Worm (Caenorhabditis elegans) whole organism, L4 larva: ENCODE measurements around the gene ZK402.2.
"Not testable (repeated sequence)": the region's sequence is repeated elsewhere in the genome, so short reads cannot be mapped to it uniquely, and the experiment has no call there.

Experiments
- F44E2.7 ChIP-seq: fragments of 200-800 bp; sonication (Bioruptor generic); IDR thresholded peaks from 2 replicates; pipeline ENCODE4 v2.1.2; 2022; ENCODE audit warnings: missing genetic modification characterization, missing compliant biosample characterization
- R02D3.7 ChIP-seq: fragments of 150-350 bp; sonication (generic microtip); optimal IDR thresholded peaks from 3 replicates; lab custom pipeline; 2014; ENCODE audit warnings: missing biosample characterization, missing genetic modification characterization
- T26A8.4 ChIP-seq: fragments of 200-800 bp; sonication (Bioruptor generic); IDR thresholded peaks from 2 replicates; pipeline ENCODE4 v1.3.6; 2022; ENCODE audit warnings: missing genetic modification characterization, missing compliant biosample characterization
- Y105C5A.15 ChIP-seq: fragments of 200-800 bp; sonication (Bioruptor generic); IDR thresholded peaks from 2 replicates; pipeline ENCODE4 v1.3.6; 2022; ENCODE audit warnings: missing genetic modification characterization, missing compliant biosample characterization
- Y75B8A.6 ChIP-seq: fragments of 200-800 bp; sonication (Bioruptor generic); IDR thresholded peaks from 2 replicates; pipeline ENCODE4 v1.3.6; 2022; ENCODE audit warnings: missing genetic modification reagents, missing genetic modification characterization, missing compliant biosample characterization
- aly-2 ChIP-seq: sonication (generic microtip); optimal IDR thresholded peaks from 2 replicates; lab custom pipeline; 2018; ENCODE audit warnings: missing biosample characterization, missing genetic modification characterization
- ceh-32 ChIP-seq: sonication (generic microtip); optimal IDR thresholded peaks from 2 replicates; lab custom pipeline; 2016; ENCODE audit warnings: mild to moderate bottlenecking, missing genetic modification characterization, missing compliant biosample characterization; ENCODE audit not compliant: poor library complexity
- ceh-62 ChIP-seq: sonication (generic microtip); optimal IDR thresholded peaks from 2 replicates; lab custom pipeline; 2017; ENCODE audit warnings: missing biosample characterization, missing genetic modification characterization
- ctbp-1 ChIP-seq: fragments of 200-800 bp; sonication (Bioruptor generic); IDR thresholded peaks from 2 replicates; pipeline ENCODE4 v1.3.6; 2022; ENCODE audit warnings: missing genetic modification reagents, missing genetic modification characterization, missing compliant biosample characterization
- daf-16 ChIP-seq, 3 experiments: sonication (generic microtip); optimal IDR thresholded peaks; 2 replicates each; lab custom pipeline; 2016 to 2017; ENCODE audit warnings: missing genetic modification characterization in 3 of 3, missing genetic modification reagents in 3 of 3, mild to moderate bottlenecking in 2 of 3, missing compliant biosample characterization in 2 of 3, missing biosample characterization in 1 of 3, moderate library complexity in 1 of 3
- daf-19 ChIP-seq: fragments of 200-800 bp; sonication (Bioruptor generic); conservative IDR thresholded peaks from 2 replicates; pipeline ENCODE4 v1.3.6; 2022; ENCODE audit warnings: missing genetic modification characterization, missing compliant biosample characterization
- dmd-6 ChIP-seq: fragments of 200-800 bp; sonication (Bioruptor generic); IDR thresholded peaks from 2 replicates; pipeline ENCODE4 v1.3.6; 2022; ENCODE audit warnings: missing genetic modification reagents, missing genetic modification characterization, missing compliant biosample characterization
- dmd-8 ChIP-seq: fragments of 200-800 bp; sonication (Bioruptor generic); IDR thresholded peaks from 2 replicates; pipeline ENCODE4 v1.3.6; 2022; ENCODE audit warnings: missing genetic modification characterization, missing compliant biosample characterization
- duxl-1 ChIP-seq: sonication (generic microtip); optimal IDR thresholded peaks from 2 replicates; lab custom pipeline; 2016; ENCODE audit warnings: mild to moderate bottlenecking, missing genetic modification characterization, moderate library complexity, missing compliant biosample characterization; ENCODE audit not compliant: poor library complexity
- dve-1 ChIP-seq: sonication (generic microtip); optimal IDR thresholded peaks from 2 replicates; lab custom pipeline; 2017; ENCODE audit warnings: antibody characterized with exemption, mild to moderate bottlenecking, missing genetic modification characterization, missing compliant biosample characterization; ENCODE audit not compliant: insufficient read depth
- egl-27 ChIP-seq: sonication (generic microtip); optimal IDR thresholded peaks from 3 replicates; lab custom pipeline; 2017; ENCODE audit warnings: missing biosample characterization, missing genetic modification reagents, missing genetic modification characterization
- egl-43 ChIP-seq: fragments of 200-800 bp; sonication (Bioruptor generic); IDR thresholded peaks from 2 replicates; pipeline ENCODE4 v1.3.6; 2022; ENCODE audit warnings: missing genetic modification reagents, missing genetic modification characterization, missing compliant biosample characterization
- fkh-10 ChIP-seq: fragments of 150-350 bp; optimal IDR thresholded peaks from 2 replicates; lab custom pipeline; 2014; ENCODE audit warnings: missing biosample characterization, missing genetic modification reagents, missing genetic modification characterization
- hif-1 ChIP-seq, 2 experiments: sonication (generic microtip); optimal IDR thresholded peaks; 2 replicates each; lab custom pipeline; 2016 to 2017; ENCODE audit warnings: missing compliant biosample characterization in 2 of 2, missing genetic modification characterization in 2 of 2, missing genetic modification reagents in 2 of 2, missing genotype in 2 of 2, mild to moderate bottlenecking in 1 of 2
- hlh-11 ChIP-seq: fragments of 200-800 bp; sonication (Bioruptor generic); optimal IDR thresholded peaks from 2 replicates; lab custom pipeline; 2018; ENCODE audit warnings: mild to moderate bottlenecking, missing genetic modification characterization, missing compliant biosample characterization
- hlh-30 ChIP-seq: sonication (generic microtip); optimal IDR thresholded peaks from 2 replicates; lab custom pipeline; 2017; ENCODE audit warnings: antibody characterized with exemption, mild to moderate bottlenecking, missing genetic modification characterization, missing compliant biosample characterization; ENCODE audit not compliant: insufficient read depth
- hmg-1.1 ChIP-seq: fragments of 200-800 bp; sonication (Bioruptor generic); IDR thresholded peaks from 2 replicates; pipeline ENCODE4 v1.3.6; 2022; ENCODE audit warnings: missing genetic modification reagents, missing genetic modification characterization, missing compliant biosample characterization
- lin-38 ChIP-seq: fragments of 200-800 bp; sonication (Bioruptor generic); IDR thresholded peaks from 2 replicates; pipeline ENCODE4 v1.3.6; 2022; ENCODE audit warnings: missing genetic modification reagents, missing genetic modification characterization, missing compliant biosample characterization
- madf-9 ChIP-seq: fragments of 200-800 bp; sonication (Bioruptor generic); conservative IDR thresholded peaks from 2 replicates; pipeline ENCODE4 v1.3.6; 2022; ENCODE audit warnings: missing genetic modification reagents, missing genetic modification characterization, missing compliant biosample characterization
- mep-1 ChIP-seq: fragments of 150-350 bp; sonication (generic microtip); optimal IDR thresholded peaks from 3 replicates; lab custom pipeline; 2014; ENCODE audit warnings: missing biosample characterization, missing genetic modification characterization
- mes-2 ChIP-seq: sonication (generic microtip); optimal IDR thresholded peaks from 2 replicates; lab custom pipeline; 2016; ENCODE audit warnings: missing genotype, mild to moderate bottlenecking, missing genetic modification characterization, missing compliant biosample characterization; ENCODE audit not compliant: poor library complexity, severe bottlenecking
- mxl-3 ChIP-seq: fragments of 200-800 bp; sonication (Bioruptor generic); optimal IDR thresholded peaks from 2 replicates; lab custom pipeline; 2018; ENCODE audit warnings: mild to moderate bottlenecking, missing genetic modification characterization, missing compliant biosample characterization
- nhr-111 ChIP-seq: fragments of 200-800 bp; sonication (Bioruptor generic); optimal IDR thresholded peaks from 2 replicates; lab custom pipeline; 2018; ENCODE audit warnings: mild to moderate bottlenecking, missing genetic modification characterization, missing compliant biosample characterization
- nhr-28 ChIP-seq: fragments of 150-350 bp; optimal IDR thresholded peaks from 2 replicates; lab custom pipeline; 2014; ENCODE audit warnings: missing biosample characterization, missing genetic modification characterization
- nhr-76 ChIP-seq: fragments of 150-350 bp; optimal IDR thresholded peaks from 2 replicates; lab custom pipeline; 2014; ENCODE audit warnings: missing biosample characterization, missing genetic modification characterization
- pha-4 ChIP-seq, 2 experiments: fragments of 150-350 bp in 1 of 2; fragments of 200-800 bp in 1 of 2; sonication (Bioruptor generic) in 1 of 2; IDR thresholded peaks in 1 of 2; optimal IDR thresholded peaks in 1 of 2; 2 replicates each; pipeline versions ENCODE4 v1.3.6 to Lab custom; 2014 to 2022; ENCODE audit warnings: missing genetic modification characterization in 2 of 2, missing genetic modification reagents in 2 of 2, missing biosample characterization in 1 of 2, missing compliant biosample characterization in 1 of 2
- saeg-2 ChIP-seq: fragments of 200-800 bp; sonication (Bioruptor generic); IDR thresholded peaks from 2 replicates; pipeline ENCODE4 v1.3.6; 2022; ENCODE audit warnings: missing genetic modification reagents, missing genetic modification characterization, missing compliant biosample characterization
- skn-1 ChIP-seq: fragments of 150-350 bp; optimal IDR thresholded peaks from 2 replicates; lab custom pipeline; 2014; ENCODE audit warnings: missing biosample characterization, missing genetic modification characterization
- tra-1 ChIP-seq: fragments of 200-800 bp; sonication (Bioruptor generic); IDR thresholded peaks from 2 replicates; pipeline ENCODE4 v1.3.6; 2022; ENCODE audit warnings: missing genetic modification reagents, missing genetic modification characterization, missing compliant biosample characterization
- unc-62 ChIP-seq, 3 experiments: fragments of 150-350 bp in 1 of 3; sonication (generic microtip); optimal IDR thresholded peaks in 2 of 3; peaks in 1 of 3; 1 replicate in 1 of 3; 2 replicates in 2 of 3; lab custom pipeline; 2014 to 2017; ENCODE audit warnings: missing biosample characterization in 3 of 3, missing genetic modification characterization in 3 of 3, missing genetic modification reagents in 3 of 3, missing genotype in 1 of 3
- zip-2 ChIP-seq: fragments of 150-350 bp; optimal IDR thresholded peaks from 2 replicates; lab custom pipeline; 2014; ENCODE audit warnings: missing biosample characterization, missing genetic modification characterization
- ztf-7 ChIP-seq: fragments of 150-350 bp; optimal IDR thresholded peaks from 2 replicates; lab custom pipeline; 2014; ENCODE audit warnings: missing biosample characterization, missing genetic modification characterization

Gene ZK402.2

ce11 chrX:1420524-1420923, 17.0 kb downstream of the ZK402.2 start:
- TF ChIP-seq Y75B8A.6 = no peak
- TF ChIP-seq dve-1 (tag; lab: Kevin White, UChicago) = peak; percentile 28
- TF ChIP-seq lin-38 (GFP tag; lab: Robert Waterston, UW) = peak; percentile 55
- TF ChIP-seq daf-16 (GFP tag; optimal IDR thresholded peaks at IDR 0.05; lab: Kevin White, UChicago) = no peak
- peak; percentile 3 for TF ChIP-seq daf-16 (tag; optimal IDR thresholded peaks at IDR 0.05; lab: Kevin White, UChicago)

DNA sequence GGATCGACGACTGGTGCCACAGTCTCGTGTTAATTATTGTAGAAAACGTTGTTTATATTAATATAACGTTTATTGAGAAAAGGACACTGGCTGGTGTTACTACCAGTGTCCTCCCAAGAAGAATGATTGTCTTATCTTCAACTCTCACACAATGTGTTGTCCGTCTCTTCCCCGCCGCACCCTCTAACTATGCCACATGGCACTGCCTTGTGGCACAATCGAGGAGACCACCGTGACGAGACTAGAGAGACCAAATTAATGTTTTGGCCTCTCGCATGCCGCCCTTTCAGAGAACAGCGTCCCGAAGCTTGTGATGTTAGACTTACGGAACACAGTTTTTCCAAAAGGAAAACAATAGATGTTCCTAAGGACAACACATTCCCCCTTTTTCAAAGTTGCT, 18.7 kb downstream of the ZK402.2 start:
- not testable (repeated sequence) for TF ChIP-seq daf-16 (GFP tag; optimal IDR thresholded peaks at IDR 0.05; lab: Kevin White, UChicago)
- peak; percentile 17 for TF ChIP-seq daf-16 (tag; optimal IDR thresholded peaks at IDR 0.05; lab: Kevin White, UChicago)
- peak; percentile 27; the same call in 1 of the 2 replicates for TF ChIP-seq lin-38 (GFP tag; lab: Robert Waterston, UW)
- peak; percentile 32 for TF ChIP-seq hlh-30
- peak; percentile 21 for TF ChIP-seq nhr-28 (tag; lab: Kevin White, UChicago)
- 0 out of 2 replicates have a peak, but pooled peaks have one; percentile 50 for TF ChIP-seq tra-1
- 0 out of 2 replicates have a peak, but pooled peaks have one; percentile 19 for TF ChIP-seq hmg-1.1
- TF ChIP-seq hlh-11 (tag; lab: Kevin White, UChicago) = peak; percentile 30
- TF ChIP-seq mxl-3 (GFP tag; lab: Kevin White, UChicago) = peak; percentile 49
- peak; percentile 50 for TF ChIP-seq dmd-6 (GFP tag; lab: Robert Waterston, UW)

ce11 chrX:1424509-1424908, 21.0 kb downstream of the ZK402.2 start, which contains the start of gene F19G12.3:
Gene F19G12.3 (plus strand): TSS chrX:1424809.
- TF ChIP-seq T26A8.4 (GFP tag; lab: Robert Waterston, UW) = no peak
- TF ChIP-seq egl-27 (tag; lab: Kevin White, UChicago) = no peak
- TF ChIP-seq unc-62 (GFP tag; optimal IDR thresholded peaks at IDR 0.05 in 1 of 2; lab: Kevin White, UChicago) = peak in 1 of 2 experiments; percentile 87
- no peak for TF ChIP-seq unc-62 (tag; optimal IDR thresholded peaks at IDR 0.05; lab: Kevin White, UChicago)
- TF ChIP-seq zip-2 = no peak
- no peak for TF ChIP-seq pha-4 (GFP tag; IDR thresholded peaks at IDR 0.05; lab: Robert Waterston, UW)
- TF ChIP-seq pha-4 (tag; optimal IDR thresholded peaks at IDR 0.05; lab: Kevin White, UChicago) = no peak

ce11 chrX:1426425-1426824, 22.9 kb downstream of the ZK402.2 start, which contains the start of gene F19G12.11:
Gene F19G12.11 (minus strand): TSS chrX:1426525.
- no peak for TF ChIP-seq ztf-7 (tag; lab: Kevin White, UChicago)
- no peak for TF ChIP-seq skn-1
- TF ChIP-seq R02D3.7 (tag; lab: Kevin White, UChicago) = no peak
- TF ChIP-seq daf-16 (GFP tag; optimal IDR thresholded peaks at IDR 0.05; lab: Kevin White, UChicago) = no peak
- no peak for TF ChIP-seq daf-16 (tag; optimal IDR thresholded peaks at IDR 0.05; lab: Kevin White, UChicago)
- no peak for TF ChIP-seq ceh-32
- no peak for TF ChIP-seq ceh-62 (tag; lab: Kevin White, UChicago)
- TF ChIP-seq unc-62 (GFP tag; optimal IDR thresholded peaks at IDR 0.05 in 1 of 2; lab: Kevin White, UChicago) = no peak
- TF ChIP-seq unc-62 (tag; optimal IDR thresholded peaks at IDR 0.05; lab: Kevin White, UChicago) = no peak
- no peak for TF ChIP-seq nhr-111
- no peak for TF ChIP-seq ctbp-1 (GFP tag; lab: Robert Waterston, UW)
- no peak for TF ChIP-seq egl-43 (GFP tag; lab: Robert Waterston, UW)

DNA sequence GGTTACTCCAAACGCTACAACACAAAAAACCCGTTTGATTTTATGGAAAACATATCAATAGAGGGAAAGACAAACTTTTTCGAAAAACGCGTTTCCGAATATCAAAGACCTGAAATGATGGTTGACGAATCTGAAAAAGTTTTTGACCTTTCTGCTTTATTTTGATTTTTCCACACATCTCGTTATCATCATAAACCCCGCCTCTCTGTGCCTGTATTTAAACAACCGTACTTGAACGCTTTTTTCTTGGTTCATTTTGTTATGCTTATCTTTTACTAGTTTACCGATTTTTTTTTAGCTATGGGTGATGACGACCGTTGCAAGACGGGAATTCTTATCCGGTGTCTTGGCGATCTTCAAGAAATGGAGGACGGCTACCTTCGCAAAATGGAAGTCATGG, 27.2 kb downstream of the ZK402.2 start, which contains the start of gene F19G12.1:
Gene F19G12.1, plus strand, starts transcription at position 301 of the 400 bp plus-strand sequence.
- TF ChIP-seq nhr-76 (tag; lab: Kevin White, UChicago); pha-4 (GFP tag; IDR thresholded peaks at IDR 0.05; lab: Robert Waterston, UW); pha-4 (tag; optimal IDR thresholded peaks at IDR 0.05; lab: Kevin White, UChicago); F44E2.7 (GFP tag; lab: Robert Waterston, UW): not testable (repeated sequence)
- TF ChIP-seq, all 104 proteins: peak for 0; not testable (repeated sequence) for 104

DNA sequence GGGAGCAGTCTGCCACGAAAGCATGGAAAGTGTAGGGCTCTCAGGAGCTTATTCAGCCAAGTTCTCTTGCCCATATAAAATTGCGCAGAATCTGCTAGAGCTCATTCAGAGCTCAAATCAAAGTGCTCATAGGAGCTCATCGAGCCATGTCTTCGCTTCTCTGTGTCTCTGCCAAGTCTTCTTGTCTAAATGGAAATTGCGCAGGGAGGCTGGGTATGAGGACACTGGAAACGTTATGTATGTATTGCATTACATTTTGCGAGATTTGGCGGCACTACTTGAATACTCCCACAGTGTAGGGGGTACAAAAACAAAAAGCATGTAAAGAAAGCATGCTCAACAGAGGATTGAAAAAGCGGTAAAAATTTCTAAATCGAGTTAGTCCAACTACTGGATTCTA, 33.6 kb downstream of the ZK402.2 start:
- TF ChIP-seq aly-2 (tag; lab: Kevin White, UChicago) (no peak), fkh-10 (GFP tag; lab: Kevin White, UChicago) (peak; percentile 40), hmg-1.1 (peak; percentile 32; the same call in 1 of the 2 replicates), daf-19 (GFP tag; lab: Robert Waterston, UW) (no peak), saeg-2 (no peak), dmd-8 (GFP tag; lab: Robert Waterston, UW) (no peak), madf-9 (no peak), zip-2 (no peak), hif-1 (tag; optimal IDR thresholded peaks at IDR 0.05; lab: Kevin White, UChicago) (no peak), Y105C5A.15 (GFP tag; lab: Robert Waterston, UW) (no peak), mes-2 (tag; lab: Kevin White, UChicago) (peak; percentile 46), egl-43 (GFP tag; lab: Robert Waterston, UW) (0 out of 2 replicates have a peak, but pooled peaks have one; percentile 54), mep-1 (tag; lab: Kevin White, UChicago) (peak; percentile 3), hlh-30 (no peak), duxl-1 (no peak)
